Fruit fly (Drosophila melanogaster) Kc167 (cell line): Measurements from ENCODE around the gene Snx1.

ENCODE experiments used
- Myc ChIP-seq: fragments of >200 bp; optimal IDR thresholded peaks from 2 replicates; lab custom pipeline; 2017; ENCODE audit warnings: missing external identifiers
- Sin3A ChIP-seq: fragments of >200 bp; optimal IDR thresholded peaks from 2 replicates; lab custom pipeline; 2018; ENCODE audit warnings: missing external identifiers
- insv ChIP-seq: fragments of >200 bp; optimal IDR thresholded peaks from 3 replicates; lab custom pipeline; 2018; ENCODE audit warnings: missing external identifiers
- psq ChIP-seq: fragments of >200 bp; optimal IDR thresholded peaks from 2 replicates; lab custom pipeline; 2017; ENCODE audit warnings: missing external identifiers
- ttk ChIP-seq: sonication (Bioruptor generic); optimal IDR thresholded peaks from 2 replicates; lab custom pipeline; 2017; ENCODE audit warnings: missing external identifiers

dm6 chr2L:3480443-3480839 lies 31.0 kb downstream of the Snx1 start:
- no peak for TF ChIP-seq insv
- TF ChIP-seq psq = no peak
- no peak for TF ChIP-seq ttk (lab: Kevin White, UChicago)
- no peak for TF ChIP-seq Sin3A (lab: Kevin White, UChicago)
- TF ChIP-seq Myc = no peak
